Worm (Caenorhabditis elegans) whole organism, L4 larva: ENCODE results near the gene Y38C1BA.4.

Experiments
- ceh-82 ChIP-seq: sonication (generic microtip); optimal IDR thresholded peaks from 2 replicates; lab custom pipeline; 2017; ENCODE audit warnings: missing biosample characterization, missing genetic modification characterization
- lin-13 ChIP-seq: fragments of 150-350 bp; optimal IDR thresholded peaks from 2 replicates; lab custom pipeline; 2014; ENCODE audit warnings: missing biosample characterization, missing genetic modification reagents, missing genetic modification characterization
- set-16 ChIP-seq: fragments of 200-800 bp; sonication (Bioruptor generic); IDR thresholded peaks from 2 replicates; pipeline ENCODE4 v1.3.6; 2022; ENCODE audit warnings: missing genetic modification reagents, missing genetic modification characterization, missing compliant biosample characterization
- zag-1 ChIP-seq: fragments of 150-350 bp; optimal IDR thresholded peaks from 2 replicates; lab custom pipeline; 2014; ENCODE audit warnings: missing biosample characterization, missing genetic modification characterization

DNA sequence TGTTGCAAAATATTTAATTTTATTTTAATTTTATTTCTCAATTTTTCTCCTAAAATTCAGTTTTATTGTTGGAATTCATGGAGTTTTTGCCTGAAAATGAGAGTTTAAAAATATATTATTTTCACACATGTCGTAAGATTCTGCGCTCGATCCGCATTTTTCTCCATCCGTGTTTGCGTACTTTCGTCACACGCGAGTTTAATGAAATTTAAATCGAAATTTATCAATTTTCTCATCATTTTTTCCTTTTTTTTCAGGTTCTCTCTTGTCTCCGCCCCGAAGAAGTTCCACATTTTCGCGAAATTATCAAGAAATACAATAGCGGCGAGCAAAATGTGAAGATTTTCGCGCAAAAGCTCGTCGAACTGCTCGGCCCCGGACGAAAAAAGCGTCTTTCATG, 24.8 kb downstream of the Y38C1BA.4 start:
- TF ChIP-seq set-16 = no peak
- TF ChIP-seq lin-13 (GFP tag; lab: Kevin White, UChicago) = no peak
- TF ChIP-seq ceh-82 (tag; lab: Kevin White, UChicago) = no peak
- TF ChIP-seq zag-1 (tag; lab: Kevin White, UChicago) = no peak
